Fruit fly (Drosophila melanogaster) whole organism, embryonic: ENCODE results near the gene CG31459.

Experiments
- Antp ChIP-seq: fragments of 200-800 bp; sonication (Bioruptor generic); optimal IDR thresholded peaks from 3 replicates; lab custom pipeline; 2016; ENCODE audit warnings: missing biosample characterization, missing genetic modification characterization
- BEAF-32 ChIP-seq: fragments of 200-800 bp; sonication (Bioruptor generic); optimal IDR thresholded peaks from 3 replicates; lab custom pipeline; 2017; ENCODE audit warnings: missing biosample characterization, missing genetic modification characterization, mild to moderate bottlenecking, moderate library complexity, missing genetic modification reagents
- Bgb ChIP-seq: fragments of 200-800 bp; sonication (Bioruptor generic); IDR thresholded peaks from 2 replicates; pipeline ENCODE4 v1.3.6; 2022; ENCODE audit warnings: missing biosample characterization, missing genetic modification characterization; ENCODE audit not compliant: partially characterized antibody
- Blimp-1 ChIP-seq: fragments of 200-800 bp; sonication (Bioruptor generic); optimal IDR thresholded peaks from 3 replicates; lab custom pipeline; 2018; ENCODE audit warnings: missing biosample characterization, missing genetic modification characterization, mild to moderate bottlenecking, moderate library complexity, missing genetic modification reagents
- CG10209 ChIP-seq: fragments of 200-800 bp; sonication (Bioruptor generic); optimal IDR thresholded peaks from 3 replicates; lab custom pipeline; 2017; ENCODE audit warnings: missing biosample characterization, mild to moderate bottlenecking, missing genetic modification characterization, missing genetic modification reagents
- CG10321 ChIP-seq: fragments of 200-800 bp; sonication (Bioruptor generic); IDR thresholded peaks from 2 replicates; pipeline ENCODE4 v1.3.6; 2022; ENCODE audit warnings: missing biosample characterization, missing genetic modification characterization
- CG10366 ChIP-seq: fragments of 200-800 bp; sonication (Bioruptor generic); IDR thresholded peaks from 2 replicates; pipeline ENCODE4 v1.3.6; 2022; ENCODE audit warnings: missing biosample characterization, missing genetic modification characterization
- CG10431 ChIP-seq: fragments of 200-800 bp; sonication (Bioruptor generic); optimal IDR thresholded peaks from 3 replicates; lab custom pipeline; 2018; ENCODE audit warnings: missing biosample characterization, mild to moderate bottlenecking, missing genetic modification characterization
- CG11504 ChIP-seq: fragments of 200-800 bp; sonication (Bioruptor generic); optimal IDR thresholded peaks from 3 replicates; lab custom pipeline; 2019; ENCODE audit warnings: missing biosample characterization, mild to moderate bottlenecking, missing genetic modification characterization, moderate library complexity
- CG11560 ChIP-seq: fragments of 200-800 bp; sonication (Bioruptor generic); IDR thresholded peaks from 3 replicates; pipeline ENCODE4 v1.3.6; 2022; ENCODE audit warnings: missing biosample characterization, missing genetic modification characterization
- CG12744 ChIP-seq: fragments of 200-800 bp; sonication (Bioruptor generic); optimal IDR thresholded peaks from 2 replicates; lab custom pipeline; 2016; ENCODE audit warnings: missing biosample characterization, missing genetic modification characterization
- CG13775 ChIP-seq: fragments of 200-800 bp; sonication (Bioruptor generic); optimal IDR thresholded peaks from 3 replicates; lab custom pipeline; 2017; ENCODE audit warnings: missing biosample characterization, mild to moderate bottlenecking, missing genetic modification characterization
- CG18262 ChIP-seq: fragments of 200-800 bp; optimal IDR thresholded peaks from 3 replicates; lab custom pipeline; 2019; ENCODE audit warnings: missing biosample characterization, mild to moderate bottlenecking, missing genetic modification characterization, moderate library complexity
- CG2120 ChIP-seq: fragments of 200-800 bp; sonication (Bioruptor generic); optimal IDR thresholded peaks from 3 replicates; lab custom pipeline; 2016; ENCODE audit warnings: missing biosample characterization, missing genetic modification characterization
- CG2199 ChIP-seq: fragments of 200-800 bp; sonication (Bioruptor generic); IDR thresholded peaks from 3 replicates; pipeline ENCODE4 v1.3.6; 2022; ENCODE audit warnings: missing biosample characterization, missing genetic modification characterization
- CG34376 ChIP-seq: fragments of 200-800 bp; sonication (Bioruptor generic); optimal IDR thresholded peaks from 2 replicates; lab custom pipeline; 2018; ENCODE audit warnings: missing biosample characterization, mild to moderate bottlenecking, missing genetic modification characterization
- CG5180 ChIP-seq: fragments of 200-800 bp; sonication (Bioruptor generic); optimal IDR thresholded peaks from 3 replicates; lab custom pipeline; 2017; ENCODE audit warnings: missing biosample characterization, missing genetic modification characterization, mild to moderate bottlenecking, moderate library complexity, missing genetic modification reagents
- CG6791 ChIP-seq: fragments of 200-800 bp; sonication (Bioruptor generic); IDR thresholded peaks from 3 replicates; pipeline ENCODE4 v1.3.6; 2022; ENCODE audit warnings: missing biosample characterization, missing genetic modification characterization; ENCODE audit not compliant: partially characterized antibody
- CG7271 ChIP-seq: fragments of 200-800 bp; sonication (Bioruptor generic); optimal IDR thresholded peaks from 2 replicates; lab custom pipeline; 2018; ENCODE audit warnings: missing biosample characterization, mild to moderate bottlenecking, missing genetic modification characterization, moderate library complexity
- CG7987 ChIP-seq: fragments of 200-800 bp; sonication (Bioruptor generic); optimal IDR thresholded peaks from 2 replicates; lab custom pipeline; 2018; ENCODE audit warnings: missing biosample characterization, mild to moderate bottlenecking, missing genetic modification characterization, moderate library complexity
- CG8924 ChIP-seq: fragments of 200-800 bp; optimal IDR thresholded peaks from 3 replicates; lab custom pipeline; 2019; ENCODE audit warnings: missing biosample characterization, mild to moderate bottlenecking, missing genetic modification characterization, moderate library complexity
- Chrac-16 ChIP-seq: fragments of 200-800 bp; sonication (Bioruptor generic); optimal IDR thresholded peaks from 3 replicates; lab custom pipeline; 2016; ENCODE audit warnings: missing biosample characterization, missing genetic modification characterization
- Dll ChIP-seq: fragments of 200-800 bp; sonication (Bioruptor generic); IDR thresholded peaks from 4 replicates; pipeline ENCODE4 v1.3.6; 2022; ENCODE audit warnings: missing biosample characterization, missing genetic modification characterization; ENCODE audit not compliant: partially characterized antibody
- ERR ChIP-seq: fragments of 200-800 bp; sonication (Bioruptor generic); optimal IDR thresholded peaks from 2 replicates; lab custom pipeline; 2016; ENCODE audit warnings: missing biosample characterization, missing genetic modification characterization
- Eip74EF ChIP-seq, 2 experiments: fragments of 200-800 bp in 1 of 2; fragments of >200 bp in 1 of 2; sonication (Bioruptor generic) in 1 of 2; optimal IDR thresholded peaks; 2 replicates each; lab custom pipeline; 2017 to 2019; ENCODE audit warnings: missing biosample characterization in 2 of 2, missing genetic modification characterization in 2 of 2, mild to moderate bottlenecking in 1 of 2, moderate library complexity in 1 of 2
- Elba2 ChIP-seq: fragments of 200-800 bp; sonication (Bioruptor generic); optimal IDR thresholded peaks from 3 replicates; lab custom pipeline; 2016; ENCODE audit warnings: missing biosample characterization, missing genetic modification characterization
- Fer1 ChIP-seq: fragments of 200-800 bp; sonication (Bioruptor generic); optimal IDR thresholded peaks from 2 replicates; lab custom pipeline; 2017; ENCODE audit warnings: missing biosample characterization, mild to moderate bottlenecking, missing genetic modification characterization
- HHEX ChIP-seq: fragments of 200-800 bp; sonication (Bioruptor generic); optimal IDR thresholded peaks from 3 replicates; lab custom pipeline; 2017; ENCODE audit warnings: missing biosample characterization, mild to moderate bottlenecking, missing genetic modification characterization, missing genetic modification reagents
- HLH54F ChIP-seq: fragments of 200-800 bp; sonication (Bioruptor generic); optimal IDR thresholded peaks from 3 replicates; lab custom pipeline; 2016; ENCODE audit warnings: missing biosample characterization, missing genetic modification characterization
- HmgZ ChIP-seq: fragments of 200-800 bp; sonication (Bioruptor generic); optimal IDR thresholded peaks from 2 replicates; lab custom pipeline; 2018; ENCODE audit warnings: missing biosample characterization, mild to moderate bottlenecking, missing genetic modification characterization
- Myb ChIP-seq: fragments of 200-800 bp; sonication (Bioruptor generic); optimal IDR thresholded peaks from 2 replicates; lab custom pipeline; 2016; ENCODE audit warnings: missing biosample characterization, missing genetic modification characterization
- NK7.1 ChIP-seq: fragments of 200-800 bp; sonication (Bioruptor generic); optimal IDR thresholded peaks from 3 replicates; lab custom pipeline; 2016; ENCODE audit warnings: missing biosample characterization, missing genetic modification characterization
- Nf-YA ChIP-seq: fragments of 200-800 bp; sonication (Bioruptor generic); IDR thresholded peaks from 2 replicates; pipeline ENCODE4 v1.3.6; 2022; ENCODE audit warnings: missing biosample characterization, missing genetic modification characterization
- Pdp1 ChIP-seq, 2 experiments: fragments of 200-800 bp; sonication (Bioruptor generic); optimal IDR thresholded peaks; 3 replicates each; lab custom pipeline; 2016; ENCODE audit warnings: missing biosample characterization in 2 of 2, missing genetic modification characterization in 2 of 2, mild to moderate bottlenecking in 1 of 2, moderate library complexity in 1 of 2
- Xrp1 ChIP-seq: fragments of 200-800 bp; sonication (Bioruptor generic); IDR thresholded peaks from 2 replicates; pipeline ENCODE4 v1.3.6; 2022; ENCODE audit warnings: missing biosample characterization, missing genetic modification characterization
- ara ChIP-seq: fragments of 200-800 bp; sonication (Bioruptor generic); IDR thresholded peaks from 2 replicates; pipeline ENCODE4 v1.3.6; 2022; ENCODE audit warnings: missing biosample characterization, missing genetic modification characterization
- cg ChIP-seq: fragments of 200-800 bp; sonication (Bioruptor generic); optimal IDR thresholded peaks from 3 replicates; lab custom pipeline; 2019; ENCODE audit warnings: missing biosample characterization, mild to moderate bottlenecking, missing genetic modification characterization, moderate library complexity
- en ChIP-seq: fragments of 200-800 bp; sonication (Bioruptor generic); optimal IDR thresholded peaks from 2 replicates; lab custom pipeline; 2016; ENCODE audit warnings: missing biosample characterization, missing genetic modification characterization
- nau ChIP-seq: fragments of 200-800 bp; sonication (Bioruptor generic); optimal IDR thresholded peaks from 3 replicates; lab custom pipeline; 2017; ENCODE audit warnings: missing biosample characterization, mild to moderate bottlenecking, missing genetic modification characterization, missing genetic modification reagents
- nerfin-1 ChIP-seq: fragments of 200-800 bp; sonication (Bioruptor generic); optimal IDR thresholded peaks from 3 replicates; lab custom pipeline; 2019; ENCODE audit warnings: missing biosample characterization, mild to moderate bottlenecking, missing genetic modification characterization, moderate library complexity
- odd ChIP-seq: fragments of 200-800 bp; sonication (Bioruptor generic); optimal IDR thresholded peaks from 2 replicates; lab custom pipeline; 2017; ENCODE audit warnings: missing biosample characterization, mild to moderate bottlenecking, missing genetic modification characterization
- phol ChIP-seq: fragments of 200-800 bp; sonication (Bioruptor generic); optimal IDR thresholded peaks from 3 replicates; lab custom pipeline; 2018; ENCODE audit warnings: missing biosample characterization, mild to moderate bottlenecking, missing genetic modification characterization, moderate library complexity
- pzg ChIP-seq: fragments of 200-800 bp; sonication (Bioruptor generic); optimal IDR thresholded peaks from 3 replicates; lab custom pipeline; 2018; ENCODE audit warnings: missing biosample characterization, mild to moderate bottlenecking, missing genetic modification characterization, moderate library complexity
- seq ChIP-seq: fragments of 200-800 bp; sonication (Bioruptor generic); IDR thresholded peaks from 2 replicates; pipeline ENCODE4 v1.3.6; 2022; ENCODE audit warnings: missing biosample characterization, missing genetic modification characterization
- so ChIP-seq: fragments of 200-800 bp; sonication (Bioruptor generic); IDR thresholded peaks from 3 replicates; pipeline ENCODE4 v1.3.6; 2022; ENCODE audit warnings: missing biosample characterization, missing genetic modification characterization
- tgo ChIP-seq: fragments of 200-800 bp; sonication (Bioruptor generic); IDR thresholded peaks from 3 replicates; pipeline ENCODE4 v1.3.6; 2022; ENCODE audit warnings: missing biosample characterization, missing genetic modification characterization
- toy ChIP-seq: fragments of 200-800 bp; sonication (Bioruptor generic); IDR thresholded peaks from 2 replicates; pipeline ENCODE4 v1.3.6; 2022; ENCODE audit warnings: missing biosample characterization, missing genetic modification characterization
- vnd ChIP-seq: fragments of 200-800 bp; sonication (Bioruptor generic); IDR thresholded peaks from 3 replicates; pipeline ENCODE4 v1.3.6; 2022; ENCODE audit warnings: missing biosample characterization, missing genetic modification characterization; ENCODE audit not compliant: partially characterized antibody
- zf30C ChIP-seq: fragments of 200-800 bp; sonication (Bioruptor generic); optimal IDR thresholded peaks from 3 replicates; lab custom pipeline; 2018; ENCODE audit warnings: missing biosample characterization, mild to moderate bottlenecking, missing genetic modification characterization

CG31459 gene

DNA sequence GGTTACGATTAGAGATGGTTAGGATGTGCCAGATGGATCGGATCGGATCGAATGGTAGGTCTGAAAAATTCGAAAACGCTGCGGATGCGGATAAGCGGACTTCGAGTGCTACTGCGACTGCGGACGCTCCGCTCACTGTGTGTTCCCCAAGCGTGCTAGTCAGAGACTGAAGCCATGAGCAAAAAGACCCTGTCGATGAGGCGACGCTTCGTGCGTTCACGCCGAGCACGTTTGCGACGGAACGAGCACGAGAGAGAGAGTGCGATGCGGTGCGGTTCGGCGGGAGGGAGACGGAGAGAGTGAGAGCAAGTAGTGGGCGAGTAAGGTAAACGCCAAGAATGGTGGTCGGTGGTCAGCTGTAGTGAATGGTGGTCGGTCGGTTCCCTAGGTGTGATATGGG lies 4.0 kb upstream of the CG31459 start, which contains the start of gene bnl (continued):
- TF ChIP-seq Myb (GFP tag; lab: Kevin White, UChicago) (peak; percentile 28), BEAF-32 (GFP tag; lab: Kevin White, UChicago) (peak; percentile 30), Fer1 (GFP tag; lab: Kevin White, UChicago) (peak; percentile 56), Bgb (peak; percentile 76), CG11560 (tag; lab: Robert Waterston, UW) (no peak), CG2120 (GFP tag; lab: Kevin White, UChicago) (peak; percentile 21), Dll (peak; percentile 40; the same call in 2 of the 4 replicates), Eip74EF (GFP tag; optimal IDR thresholded peaks at IDR 0.05; lab: Kevin White, UChicago) (peak in 1 of 2 experiments; percentile 62), CG10209 (GFP tag; lab: Kevin White, UChicago) (peak; percentile 15), CG34376 (GFP tag; lab: Kevin White, UChicago) (peak; percentile 61), CG11504 (peak; percentile 18), odd (GFP tag; lab: Kevin White, UChicago) (peak; percentile 64), HHEX (GFP tag; lab: Kevin White, UChicago) (peak; percentile 25), CG8924 (tag; lab: Kevin White, UChicago) (peak; percentile 63), seq (GFP tag; lab: Robert Waterston, UW) (peak; percentile 41; the same call in 1 of the 2 replicates), Chrac-16 (GFP tag; lab: Kevin White, UChicago) (no peak), en (no peak), CG6791 (GFP tag; lab: Robert Waterston, UW) (peak; percentile 73), ara (GFP tag; lab: Robert Waterston, UW) (peak; percentile 58; the same call in 1 of the 2 replicates), zf30C (GFP tag; lab: Kevin White, UChicago) (no peak), Xrp1 (GFP tag; lab: Robert Waterston, UW) (peak; percentile 33; the same call in 1 of the 2 replicates), CG2199 (GFP tag; lab: Robert Waterston, UW) (peak; percentile 93; the same call in 2 of the 3 replicates), pzg (peak; percentile 2), Antp (GFP tag; lab: Kevin White, UChicago) (peak; percentile 34), Nf-YA (GFP tag; lab: Robert Waterston, UW) (0 out of 2 replicates have a peak, but pooled peaks have one; percentile 31), CG7271 (no peak), CG5180 (GFP tag; lab: Kevin White, UChicago) (peak; percentile 62), nerfin-1 (tag; lab: Kevin White, UChicago) (peak; percentile 34), CG10321 (no peak), cg (GFP tag; lab: Kevin White, UChicago) (no peak), nau (GFP tag; lab: Kevin White, UChicago) (peak; percentile 59), Blimp-1 (GFP tag; lab: Kevin White, UChicago) (peak; percentile 24), HmgZ (tag; lab: Kevin White, UChicago) (peak; percentile 71), CG12744 (GFP tag; lab: Kevin White, UChicago) (peak; percentile 61), CG10366 (GFP tag; lab: Robert Waterston, UW) (peak; percentile 45; the same call in 1 of the 2 replicates), ERR (GFP tag; lab: Kevin White, UChicago) (peak; percentile 42), HLH54F (GFP tag; lab: Kevin White, UChicago) (peak; percentile 7), toy (GFP tag; lab: Robert Waterston, UW) (peak; percentile 38; the same call in 1 of the 2 replicates), Pdp1 (GFP tag; optimal IDR thresholded peaks at IDR 0.05; lab: Kevin White, UChicago) (peak; percentile 8 to 47), CG18262 (tag; lab: Kevin White, UChicago) (peak; percentile 27), CG13775 (GFP tag; lab: Kevin White, UChicago) (peak; percentile 99), so (GFP tag; lab: Robert Waterston, UW) (peak; percentile 65; the same call in 1 of the 3 replicates), tgo (GFP tag; lab: Robert Waterston, UW) (0 out of 3 replicates have a peak, but pooled peaks have one; percentile 17), Elba2 (GFP tag; lab: Kevin White, UChicago) (no peak), CG10431 (GFP tag; lab: Kevin White, UChicago) (peak; percentile 6), CG7987 (GFP tag; lab: Kevin White, UChicago) (peak; percentile 62), NK7.1 (GFP tag; lab: Kevin White, UChicago) (no peak), vnd (GFP tag; lab: Robert Waterston, UW) (peak; percentile 59), phol (tag; lab: Kevin White, UChicago) (peak; percentile 31)
